Worm (Caenorhabditis elegans) whole organism, young adult: ENCODE data around the gene cdk-11.2.

ENCODE experiments used
- B0019.2 ChIP-seq: fragments of 200-800 bp; sonication (Bioruptor generic); conservative IDR thresholded peaks from 2 replicates; pipeline ENCODE4 v1.3.6; 2022; ENCODE audit warnings: missing genetic modification reagents, missing genetic modification characterization, missing compliant biosample characterization
- B0261.1 ChIP-seq: sonication (generic microtip); optimal IDR thresholded peaks from 2 replicates; lab custom pipeline; 2016; ENCODE audit warnings: mild to moderate bottlenecking, missing genetic modification characterization, moderate library complexity, missing compliant biosample characterization
- F10E7.11 ChIP-seq: sonication (generic microtip); optimal IDR thresholded peaks from 2 replicates; lab custom pipeline; 2017; ENCODE audit warnings: mild to moderate bottlenecking, missing genetic modification characterization, moderate library complexity, missing compliant biosample characterization
- F22D6.2 ChIP-seq: sonication (generic microtip); optimal IDR thresholded peaks from 2 replicates; lab custom pipeline; 2016; ENCODE audit warnings: mild to moderate bottlenecking, missing genetic modification characterization, missing compliant biosample characterization
- F33H1.4 ChIP-seq: fragments of 200-800 bp; sonication (Bioruptor generic); IDR thresholded peaks from 2 replicates; pipeline ENCODE4 v1.3.6; 2022; ENCODE audit warnings: missing genetic modification reagents, missing genetic modification characterization, missing compliant biosample characterization
- F55B11.4 ChIP-seq: sonication (generic microtip); optimal IDR thresholded peaks from 2 replicates; lab custom pipeline; 2016; ENCODE audit warnings: missing compliant biosample characterization, missing genetic modification characterization, borderline replicate concordance; ENCODE audit not compliant: insufficient read depth
- F57C9.4 ChIP-seq: sonication (generic microtip); optimal IDR thresholded peaks from 2 replicates; lab custom pipeline; 2017; ENCODE audit warnings: mild to moderate bottlenecking, missing genetic modification characterization, missing compliant biosample characterization
- K12H6.12 ChIP-seq: fragments of 200-800 bp; sonication (Bioruptor generic); optimal IDR thresholded peaks from 2 replicates; lab custom pipeline; 2018; ENCODE audit warnings: mild to moderate bottlenecking, missing genetic modification characterization, missing compliant biosample characterization
- T26A5.8 ChIP-seq: sonication (generic microtip); optimal IDR thresholded peaks from 2 replicates; lab custom pipeline; 2016; ENCODE audit warnings: missing genetic modification characterization, missing compliant biosample characterization
- Y53F4B.3 ChIP-seq: fragments of 200-800 bp; sonication (Bioruptor generic); IDR thresholded peaks from 2 replicates; pipeline ENCODE4 v1.3.6; 2022; ENCODE audit warnings: missing genetic modification reagents, missing genetic modification characterization, missing compliant biosample characterization
- Y53G8AR.9 ChIP-seq: fragments of 200-800 bp; sonication (Bioruptor generic); conservative IDR thresholded peaks from 2 replicates; pipeline ENCODE4 v1.3.6; 2022; ENCODE audit warnings: missing genetic modification reagents, missing genetic modification characterization, missing compliant biosample characterization
- Y79H2A.3 ChIP-seq: fragments of 200-800 bp; sonication (Bioruptor generic); conservative IDR thresholded peaks from 2 replicates; pipeline ENCODE4 v1.3.6; 2022; ENCODE audit warnings: missing genetic modification reagents, missing genetic modification characterization, missing compliant biosample characterization
- Y95B8A.8 ChIP-seq: fragments of 200-800 bp; sonication (Bioruptor generic); IDR thresholded peaks from 2 replicates; pipeline ENCODE4 v1.3.6; 2022; ENCODE audit warnings: missing genetic modification reagents, missing genetic modification characterization, missing compliant biosample characterization
- attf-3 ChIP-seq: fragments of 200-800 bp; sonication (Bioruptor generic); conservative IDR thresholded peaks from 2 replicates; pipeline ENCODE4 v1.3.6; 2022; ENCODE audit warnings: missing genetic modification reagents, missing genetic modification characterization, missing compliant biosample characterization
- ceh-58 ChIP-seq: fragments of 200-800 bp; sonication (Bioruptor generic); IDR thresholded peaks from 2 replicates; pipeline ENCODE4 v1.3.6; 2022; ENCODE audit warnings: missing genetic modification characterization, missing compliant biosample characterization
- ceh-79 ChIP-seq: sonication (generic microtip); optimal IDR thresholded peaks from 2 replicates; lab custom pipeline; 2017; ENCODE audit warnings: mild to moderate bottlenecking, missing genetic modification characterization, missing compliant biosample characterization
- chd-7 ChIP-seq: sonication (generic microtip); optimal IDR thresholded peaks from 2 replicates; lab custom pipeline; 2016; ENCODE audit warnings: mild to moderate bottlenecking, missing genetic modification characterization, moderate library complexity, missing compliant biosample characterization
- die-1 ChIP-seq: sonication (generic microtip); optimal IDR thresholded peaks from 2 replicates; lab custom pipeline; 2016; ENCODE audit warnings: missing genotype, mild to moderate bottlenecking, missing genetic modification characterization, missing compliant biosample characterization
- dpff-1 ChIP-seq: sonication (generic microtip); optimal IDR thresholded peaks from 2 replicates; lab custom pipeline; 2017; ENCODE audit warnings: mild to moderate bottlenecking, missing genetic modification characterization, missing compliant biosample characterization
- efl-1 ChIP-seq: fragments of 150-350 bp; optimal IDR thresholded peaks from 2 replicates; lab custom pipeline; 2014; ENCODE audit warnings: missing biosample characterization, missing genetic modification reagents, missing genetic modification characterization
- egl-18 ChIP-seq: fragments of 200-800 bp; sonication (Bioruptor generic); IDR thresholded peaks from 2 replicates; pipeline ENCODE4 v1.3.6; 2022; ENCODE audit warnings: missing genetic modification reagents, missing genetic modification characterization, missing compliant biosample characterization
- egrh-3 ChIP-seq: fragments of 200-800 bp; sonication (Bioruptor generic); IDR thresholded peaks from 2 replicates; pipeline ENCODE4 v1.3.6; 2022; ENCODE audit warnings: missing genetic modification reagents, missing genetic modification characterization, missing compliant biosample characterization
- ets-4 ChIP-seq: fragments of 200-800 bp; sonication (Bioruptor generic); optimal IDR thresholded peaks from 2 replicates; lab custom pipeline; 2018; ENCODE audit warnings: mild to moderate bottlenecking, missing genetic modification characterization, missing compliant biosample characterization
- fkh-3 ChIP-seq: sonication (generic microtip); optimal IDR thresholded peaks from 2 replicates; lab custom pipeline; 2016; ENCODE audit warnings: mild to moderate bottlenecking, missing genetic modification characterization, missing compliant biosample characterization
- hlh-12 ChIP-seq: sonication (generic microtip); optimal IDR thresholded peaks from 2 replicates; lab custom pipeline; 2016; ENCODE audit warnings: missing genetic modification characterization, missing compliant biosample characterization
- hlh-26 ChIP-seq: fragments of 200-800 bp; sonication (Bioruptor generic); conservative IDR thresholded peaks from 2 replicates; pipeline ENCODE4 v1.3.6; 2022; ENCODE audit warnings: missing genetic modification reagents, missing genetic modification characterization, missing compliant biosample characterization
- hmg-1.2 ChIP-seq: fragments of 200-800 bp; sonication (Bioruptor generic); IDR thresholded peaks from 2 replicates; pipeline ENCODE4 v1.3.6; 2022; ENCODE audit warnings: missing genetic modification reagents, missing genetic modification characterization, missing compliant biosample characterization
- hmg-20 ChIP-seq: fragments of 200-800 bp; sonication (Bioruptor generic); IDR thresholded peaks from 2 replicates; pipeline ENCODE4 v1.3.6; 2022; ENCODE audit warnings: missing genetic modification reagents, missing genetic modification characterization, missing compliant biosample characterization
- hsf-1 ChIP-seq: fragments of 200-800 bp; sonication (Bioruptor generic); IDR thresholded peaks from 2 replicates; pipeline ENCODE4 v1.3.6; 2022; ENCODE audit warnings: missing genetic modification reagents, missing genetic modification characterization, missing compliant biosample characterization
- lag-1 ChIP-seq: fragments of 200-800 bp; sonication (Bioruptor generic); IDR thresholded peaks from 2 replicates; pipeline ENCODE4 v1.3.6; 2022; ENCODE audit warnings: missing genetic modification reagents, missing genetic modification characterization, missing compliant biosample characterization
- let-607 ChIP-seq, 2 experiments: fragments of 200-800 bp in 1 of 2; sonication (Bioruptor generic) in 1 of 2; sonication (generic microtip) in 1 of 2; optimal IDR thresholded peaks; 2 replicates each; lab custom pipeline; 2016 to 2018; ENCODE audit warnings: mild to moderate bottlenecking in 2 of 2, missing compliant biosample characterization in 2 of 2, missing genetic modification characterization in 2 of 2, moderate library complexity in 2 of 2, missing genotype in 1 of 2
- lin-26 ChIP-seq: fragments of 200-800 bp; sonication (Bioruptor generic); IDR thresholded peaks from 2 replicates; pipeline ENCODE4 v1.3.6; 2022; ENCODE audit warnings: missing genetic modification reagents, missing genetic modification characterization, missing compliant biosample characterization
- lin-35 ChIP-seq, 3 experiments: fragments of 150-350 bp in 2 of 3; sonication (generic microtip) in 1 of 3; optimal IDR thresholded peaks; 2 replicates each; lab custom pipeline; 2014 to 2018; ENCODE audit warnings: missing biosample characterization in 3 of 3, missing genetic modification characterization in 3 of 3, missing genetic modification reagents in 3 of 3
- lin-54 ChIP-seq: fragments of 200-800 bp; sonication (Bioruptor generic); optimal IDR thresholded peaks from 2 replicates; lab custom pipeline; 2018; ENCODE audit warnings: mild to moderate bottlenecking, missing genetic modification characterization, missing compliant biosample characterization
- madf-3 ChIP-seq: fragments of 200-800 bp; sonication (Bioruptor generic); IDR thresholded peaks from 2 replicates; pipeline ENCODE4 v1.3.6; 2022; ENCODE audit warnings: missing genetic modification reagents, missing genetic modification characterization, missing compliant biosample characterization
- mcd-1 ChIP-seq: fragments of 200-800 bp; sonication (Bioruptor generic); IDR thresholded peaks from 2 replicates; pipeline ENCODE4 v1.3.6; 2022; ENCODE audit warnings: missing genetic modification reagents, missing genetic modification characterization, missing compliant biosample characterization
- mes-4 ChIP-seq: sonication (generic microtip); optimal IDR thresholded peaks from 2 replicates; lab custom pipeline; 2016; ENCODE audit warnings: missing genotype, missing genetic modification characterization, missing compliant biosample characterization
- mxl-1 ChIP-seq: sonication (generic microtip); optimal IDR thresholded peaks from 2 replicates; lab custom pipeline; 2016; ENCODE audit warnings: missing genetic modification characterization, missing compliant biosample characterization
- nhr-179 ChIP-seq: sonication (generic microtip); optimal IDR thresholded peaks from 2 replicates; lab custom pipeline; 2016; ENCODE audit warnings: mild to moderate bottlenecking, missing genetic modification characterization, missing compliant biosample characterization
- nhr-80 ChIP-seq: sonication (generic microtip); optimal IDR thresholded peaks from 2 replicates; lab custom pipeline; 2016; ENCODE audit warnings: missing genetic modification characterization, missing compliant biosample characterization
- nhr-90 ChIP-seq: sonication (generic microtip); optimal IDR thresholded peaks from 2 replicates; lab custom pipeline; 2016; ENCODE audit warnings: missing genotype, mild to moderate bottlenecking, missing genetic modification characterization, missing compliant biosample characterization
- rpc-1 ChIP-seq, 2 experiments: fragments of 150-350 bp in 1 of 2; sonication (generic microtip) in 1 of 2; optimal IDR thresholded peaks; 2 replicates each; lab custom pipeline; 2014 to 2018; ENCODE audit warnings: missing biosample characterization in 1 of 2, missing genetic modification characterization in 1 of 2, missing genetic modification reagents in 1 of 2, missing genotype in 1 of 2
- sea-2 ChIP-seq: fragments of 200-800 bp; sonication (Bioruptor generic); IDR thresholded peaks from 2 replicates; pipeline ENCODE4 v1.3.6; 2022; ENCODE audit warnings: missing genetic modification characterization, missing compliant biosample characterization
- snpc-1.3 ChIP-seq: sonication (generic microtip); optimal IDR thresholded peaks from 2 replicates; lab custom pipeline; 2017; ENCODE audit warnings: missing genetic modification characterization, mild to moderate bottlenecking, missing compliant biosample characterization, antibody characterized with exemption, moderate library complexity, missing genotype, missing genetic modification reagents; ENCODE audit not compliant: insufficient read depth
- tbx-9 ChIP-seq: sonication (generic microtip); optimal IDR thresholded peaks from 2 replicates; lab custom pipeline; 2016; ENCODE audit warnings: borderline replicate concordance, missing genetic modification characterization, inconsistent platforms, missing compliant biosample characterization
- tlf-1 ChIP-seq: fragments of 200-800 bp; sonication (Bioruptor generic); optimal IDR thresholded peaks from 2 replicates; lab custom pipeline; 2018; ENCODE audit warnings: mild to moderate bottlenecking, missing genetic modification characterization, missing compliant biosample characterization
- unc-130 ChIP-seq: sonication (generic microtip); optimal IDR thresholded peaks from 2 replicates; lab custom pipeline; 2016; ENCODE audit warnings: missing genetic modification reagents, missing genetic modification characterization, missing compliant biosample characterization
- xnd-1 ChIP-seq: sonication (generic microtip); optimal IDR thresholded peaks from 2 replicates; lab custom pipeline; 2016; ENCODE audit warnings: missing genotype, missing genetic modification reagents, missing genetic modification characterization, missing compliant biosample characterization
- ztf-28 ChIP-seq: fragments of 200-800 bp; sonication (Bioruptor generic); IDR thresholded peaks from 2 replicates; pipeline ENCODE4 v1.3.6; 2022; ENCODE audit warnings: missing genetic modification reagents, missing genetic modification characterization, missing compliant biosample characterization
- ztf-6 ChIP-seq: fragments of 200-800 bp; sonication (Bioruptor generic); IDR thresholded peaks from 2 replicates; pipeline ENCODE4 v1.3.6; 2022; ENCODE audit warnings: missing genetic modification reagents, missing genetic modification characterization, missing compliant biosample characterization

The cdk-11.2 gene

DNA sequence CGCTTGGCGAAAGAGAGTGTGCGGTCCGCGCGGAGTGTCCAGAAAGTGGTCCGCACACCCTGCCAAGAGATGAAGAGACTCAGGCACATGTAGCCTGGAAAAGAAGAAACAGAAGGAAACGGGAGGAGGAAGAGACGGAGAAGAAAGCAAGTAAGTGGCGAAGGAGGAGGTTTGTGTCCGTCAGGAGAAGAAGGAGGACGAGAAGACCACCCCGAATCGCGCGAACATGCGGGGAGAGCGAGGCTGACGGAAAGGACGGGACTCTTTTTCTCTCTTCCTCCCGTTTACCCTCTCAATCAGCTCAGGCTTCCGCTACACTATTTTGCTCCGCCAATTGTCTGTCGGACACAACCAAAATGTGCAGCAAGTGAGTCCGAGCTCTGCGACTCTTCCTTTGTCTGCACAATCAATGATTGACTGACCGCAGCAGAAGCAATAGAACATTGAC, 16.0 kb upstream of the cdk-11.2 start (continued):
- TF ChIP-seq tbx-9 (tag; lab: Kevin White, UChicago) (no peak), nhr-80 (no peak), Y79H2A.3 (GFP tag; lab: Robert Waterston, UW) (no peak), mcd-1 (GFP tag; lab: Robert Waterston, UW) (no peak), unc-130 (GFP tag; lab: Kevin White, UChicago) (no peak), mes-4 (no peak), chd-7 (tag; lab: Kevin White, UChicago) (no peak), F22D6.2 (no peak), ceh-58 (GFP tag; lab: Robert Waterston, UW) (no peak), egrh-3 (peak; percentile 66; the same call in 1 of the 2 replicates), hmg-20 (no peak), fkh-3 (tag; lab: Kevin White, UChicago) (no peak), let-607 (tag; optimal IDR thresholded peaks at IDR 0.05; lab: Kevin White, UChicago) (no peak), lin-35 (GFP tag; optimal IDR thresholded peaks at IDR 0.05; lab: Kevin White, UChicago) (no peak), efl-1 (GFP tag; lab: Kevin White, UChicago) (no peak), dpff-1 (tag; lab: Kevin White, UChicago) (no peak), ceh-79 (tag; lab: Kevin White, UChicago) (no peak), die-1 (tag; lab: Kevin White, UChicago) (no peak), lin-54 (no peak), ztf-6 (GFP tag; lab: Robert Waterston, UW) (peak; percentile 60; the same call in 1 of the 2 replicates), egl-18 (GFP tag; lab: Robert Waterston, UW) (0 out of 2 replicates have a peak, but pooled peaks have one; percentile 62), snpc-1.3 (tag; lab: Kevin White, UChicago) (no peak), F55B11.4 (no peak), Y53F4B.3 (GFP tag; lab: Robert Waterston, UW) (no peak), rpc-1 (optimal IDR thresholded peaks at IDR 0.05; lab: Kevin White, UChicago) (no peak), rpc-1 (tag; optimal IDR thresholded peaks at IDR 0.05; lab: Kevin White, UChicago) (no peak), hmg-1.2 (GFP tag; lab: Robert Waterston, UW) (peak; percentile 55), xnd-1 (tag; lab: Kevin White, UChicago) (no peak), F33H1.4 (GFP tag; lab: Robert Waterston, UW) (no peak), nhr-179 (tag; lab: Kevin White, UChicago) (no peak), sea-2 (GFP tag; lab: Robert Waterston, UW) (no peak), mxl-1 (tag; lab: Kevin White, UChicago) (no peak), F57C9.4 (no peak), K12H6.12 (tag; lab: Kevin White, UChicago) (peak; percentile 89), T26A5.8 (no peak), B0261.1 (tag; lab: Kevin White, UChicago) (no peak), nhr-90 (no peak), Y53G8AR.9 (GFP tag; lab: Robert Waterston, UW) (no peak), lag-1 (GFP tag; lab: Robert Waterston, UW) (no peak), hlh-26 (GFP tag; lab: Robert Waterston, UW) (no peak), attf-3 (GFP tag; lab: Robert Waterston, UW) (no peak), ztf-28 (GFP tag; lab: Robert Waterston, UW) (no peak), F10E7.11 (tag; lab: Kevin White, UChicago) (no peak), lin-26 (GFP tag; lab: Robert Waterston, UW) (no peak), tlf-1 (GFP tag; lab: Kevin White, UChicago) (no peak), hlh-12 (tag; lab: Kevin White, UChicago) (no peak), ets-4 (GFP tag; lab: Kevin White, UChicago) (no peak), Y95B8A.8 (GFP tag; lab: Robert Waterston, UW) (no peak), hsf-1 (no peak), madf-3 (GFP tag; lab: Robert Waterston, UW) (no peak), B0019.2 (GFP tag; lab: Robert Waterston, UW) (no peak)
